Fruit fly (Drosophila melanogaster) Kc167 (cell line): ENCODE results near the gene CG46467.

Experiments
- Myc ChIP-seq: fragments of >200 bp; optimal IDR thresholded peaks from 2 replicates; lab custom pipeline; 2017; ENCODE audit warnings: missing external identifiers
- Sin3A ChIP-seq: fragments of >200 bp; optimal IDR thresholded peaks from 2 replicates; lab custom pipeline; 2018; ENCODE audit warnings: missing external identifiers
- h ChIP-seq: fragments of >200 bp; optimal IDR thresholded peaks from 3 replicates; lab custom pipeline; 2018; ENCODE audit warnings: missing external identifiers
- insv ChIP-seq: fragments of >200 bp; optimal IDR thresholded peaks from 3 replicates; lab custom pipeline; 2018; ENCODE audit warnings: missing external identifiers
- psq ChIP-seq: fragments of >200 bp; optimal IDR thresholded peaks from 2 replicates; lab custom pipeline; 2017; ENCODE audit warnings: missing external identifiers
- ttk ChIP-seq: sonication (Bioruptor generic); optimal IDR thresholded peaks from 2 replicates; lab custom pipeline; 2017; ENCODE audit warnings: missing external identifiers

Gene CG46467

dm6 chr3R:9985585-9986393 is 111.3 kb downstream of the CG46467 start, which contains the start of gene Art4:
Gene Art4, minus strand, starts transcription at chr3R:9986060.
- no peak for TF ChIP-seq psq
- no peak for TF ChIP-seq h (lab: Kevin White, UChicago)
- no peak for TF ChIP-seq Sin3A
- no peak for TF ChIP-seq Myc
- no peak for TF ChIP-seq insv (lab: Kevin White, UChicago)
- no peak for TF ChIP-seq ttk (lab: Kevin White, UChicago)

- no peak for TF ChIP-seq Sin3A
- no peak for TF ChIP-seq psq
- no peak for TF ChIP-seq ttk (lab: Kevin White, UChicago)
- no peak for TF ChIP-seq Myc
- TF ChIP-seq h (lab: Kevin White, UChicago): no peak
- TF ChIP-seq insv (lab: Kevin White, UChicago): no peak
Observed at dm6 chr3R:9996689-9997213, 122.3 kb downstream of the CG46467 start, which contains the start of the genes Gr85a and Spn85F. Gene Gr85a, minus strand, starts transcription at chr3R:9996789. Gene Spn85F, plus strand, starts transcription at chr3R:9997163.

- TF ChIP-seq Myc (no peak), psq (no peak), h (lab: Kevin White, UChicago) (no peak), Sin3A (no peak), ttk (lab: Kevin White, UChicago) (no peak), insv (lab: Kevin White, UChicago) (no peak)
Observed at dm6 chr3R:10001174-10001789, 126.8 kb downstream of the CG46467 start, which contains the start of gene CG5359. Gene CG5359, minus strand, starts transcription at chr3R:10001276.

dm6 chr3R:10024032-10024712 is 149.7 kb downstream of the CG46467 start:
- TF ChIP-seq h (lab: Kevin White, UChicago) (no peak), ttk (lab: Kevin White, UChicago) (no peak), psq (no peak), insv (lab: Kevin White, UChicago) (no peak), Myc (no peak), Sin3A (no peak)

- TF ChIP-seq psq: no peak
- no peak for TF ChIP-seq insv (lab: Kevin White, UChicago)
- TF ChIP-seq ttk (lab: Kevin White, UChicago): no peak
- no peak for TF ChIP-seq Sin3A
- no peak for TF ChIP-seq Myc
- TF ChIP-seq h (lab: Kevin White, UChicago): no peak
Observed at dm6 chr3R:10025050-10025449, 150.6 kb downstream of the CG46467 start, which contains the start of gene CG31407. Gene CG31407, minus strand, starts transcription at chr3R:10025150.

- TF ChIP-seq h (lab: Kevin White, UChicago) (no peak), psq (no peak), Sin3A (no peak), insv (lab: Kevin White, UChicago) (no peak), Myc (no peak), ttk (lab: Kevin White, UChicago) (no peak)
Observed at dm6 chr3R:10028378-10028777, 153.9 kb downstream of the CG46467 start.

- TF ChIP-seq Myc: no peak
- no peak for TF ChIP-seq insv (lab: Kevin White, UChicago)
- TF ChIP-seq Sin3A: no peak
- TF ChIP-seq h (lab: Kevin White, UChicago): no peak
- no peak for TF ChIP-seq ttk (lab: Kevin White, UChicago)
- no peak for TF ChIP-seq psq
Observed at dm6 chr3R:10031480-10031879, 157.0 kb downstream of the CG46467 start.

dm6 chr3R:10032951-10033720 is 158.7 kb downstream of the CG46467 start:
- no peak for TF ChIP-seq Sin3A
- TF ChIP-seq h (lab: Kevin White, UChicago): no peak
- no peak for TF ChIP-seq psq
- TF ChIP-seq ttk (lab: Kevin White, UChicago): no peak
- TF ChIP-seq insv (lab: Kevin White, UChicago): no peak
- TF ChIP-seq Myc: no peak

dm6 chr3R:10034995-10035446 is 160.5 kb downstream of the CG46467 start:
- TF ChIP-seq insv (lab: Kevin White, UChicago): no peak
- no peak for TF ChIP-seq h (lab: Kevin White, UChicago)
- no peak for TF ChIP-seq ttk (lab: Kevin White, UChicago)
- no peak for TF ChIP-seq psq
- TF ChIP-seq Sin3A: no peak
- no peak for TF ChIP-seq Myc

dm6 chr3R:10035765-10036164 is 161.3 kb downstream of the CG46467 start:
- TF ChIP-seq Sin3A: no peak
- no peak for TF ChIP-seq psq
- TF ChIP-seq Myc: no peak
- TF ChIP-seq h (lab: Kevin White, UChicago): no peak
- TF ChIP-seq ttk (lab: Kevin White, UChicago): no peak
- no peak for TF ChIP-seq insv (lab: Kevin White, UChicago)
